Fruit fly (Drosophila melanogaster) Kc167 (cell line): ENCODE measurements around the gene mRpS31.

Experiments
- Myc ChIP-seq: fragments of >200 bp; optimal IDR thresholded peaks from 2 replicates; lab custom pipeline; 2017; ENCODE audit warnings: missing external identifiers
- Sin3A ChIP-seq: fragments of >200 bp; optimal IDR thresholded peaks from 2 replicates; lab custom pipeline; 2018; ENCODE audit warnings: missing external identifiers
- insv ChIP-seq: fragments of >200 bp; optimal IDR thresholded peaks from 3 replicates; lab custom pipeline; 2018; ENCODE audit warnings: missing external identifiers
- psq ChIP-seq: fragments of >200 bp; optimal IDR thresholded peaks from 2 replicates; lab custom pipeline; 2017; ENCODE audit warnings: missing external identifiers
- ttk ChIP-seq: sonication (Bioruptor generic); optimal IDR thresholded peaks from 2 replicates; lab custom pipeline; 2017; ENCODE audit warnings: missing external identifiers

DNA sequence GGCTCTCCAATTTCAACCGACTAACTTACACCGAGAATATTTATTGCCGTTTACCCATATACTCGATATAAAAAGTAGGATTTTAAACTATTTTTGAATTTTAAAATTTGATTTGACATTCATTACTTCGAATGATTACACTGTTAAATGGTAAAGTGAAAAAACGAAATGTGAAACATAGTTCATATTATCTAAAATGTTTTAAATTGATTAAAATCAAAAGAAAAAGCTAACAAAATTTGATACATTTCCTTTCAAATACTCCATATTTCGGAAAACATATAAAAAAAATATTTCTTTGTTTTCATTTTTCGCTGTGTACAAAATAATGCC, 13.2 kb downstream of the mRpS31 start:
- TF ChIP-seq psq (lab: Kevin White, UChicago) (no peak), insv (lab: Kevin White, UChicago) (no peak), Myc (lab: Kevin White, UChicago) (no peak), Sin3A (no peak), ttk (lab: Kevin White, UChicago) (no peak)
